Fruit fly (Drosophila melanogaster) whole organism, wandering third instar larva: Measurements from ENCODE around the gene Nsun5.

ENCODE experiments used
- CG9705 ChIP-seq: fragments of 200-800 bp; sonication (Bioruptor generic); optimal IDR thresholded peaks from 2 replicates; lab custom pipeline; 2018; ENCODE audit warnings: missing biosample characterization, mild to moderate bottlenecking, missing genetic modification characterization
- Hnf4 ChIP-seq: fragments of 200-800 bp; sonication (Bioruptor generic); optimal IDR thresholded peaks from 2 replicates; lab custom pipeline; 2016; ENCODE audit warnings: missing biosample characterization, mild to moderate bottlenecking, missing genetic modification characterization
- Hr78 ChIP-seq: fragments of >200 bp; optimal IDR thresholded peaks from 2 replicates; lab custom pipeline; 2017; ENCODE audit warnings: missing biosample characterization, missing genetic modification characterization
- usp ChIP-seq: fragments of >200 bp; optimal IDR thresholded peaks from 2 replicates; lab custom pipeline; 2017; ENCODE audit warnings: missing biosample characterization, missing genetic modification characterization

dm6 chr3R:19132146-19132833, 29.8 kb downstream of the Nsun5 start, which contains the start of gene Cyp12a5:
- TF ChIP-seq CG9705 (GFP tag; lab: Kevin White, UChicago) = no peak
- no peak for TF ChIP-seq Hnf4 (GFP tag; lab: Kevin White, UChicago)
- no peak for TF ChIP-seq Hr78 (GFP tag; lab: Kevin White, UChicago)
- no peak for TF ChIP-seq usp (GFP tag; lab: Kevin White, UChicago)
